Worm (Caenorhabditis elegans): Measurements from ENCODE around the gene ZC239.16.

DNA sequence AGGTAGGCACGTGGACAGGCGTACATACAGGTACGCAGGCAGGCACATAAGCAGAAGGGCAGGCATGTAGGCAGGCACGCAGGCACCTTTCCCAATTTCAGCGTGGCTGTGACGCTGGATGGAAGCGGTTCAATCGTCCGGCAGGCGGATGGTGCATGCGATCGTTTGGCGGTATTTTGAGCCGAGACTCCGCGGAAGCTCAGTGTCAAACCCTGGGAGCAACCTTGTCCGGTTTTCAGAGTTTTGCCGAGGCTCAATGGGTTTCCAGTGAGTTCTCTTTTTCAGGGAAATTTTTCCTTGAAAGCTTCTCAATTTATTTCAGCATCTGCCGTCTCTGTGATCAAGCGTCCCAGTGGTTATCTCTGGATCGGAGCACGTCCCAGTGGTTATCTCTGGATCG, 25.1 kb upstream of the ZC239.16 start:
- TF ChIP-seq him-1 (tag; optimal IDR thresholded peaks at IDR 0.05) (no peak), W03F9.2 (tag; optimal IDR thresholded peaks at IDR 0.05) (no peak)

Measured in whole organism, L4/young adult.